Worm (Caenorhabditis elegans): ENCODE results near the gene F18H3.4.
A peak's percentile ranks its signal among the peaks of the same experiment; 100 is the strongest.

Gene F18H3.4

ce11 chrX:13527347-13528092 lies 1.4 kb upstream of the F18H3.4 start, which contains the start of gene pab-2 (continued):
- TF ChIP-seq fos-1 (tag; optimal IDR thresholded peaks at IDR 0.05) (no peak), lim-7 (GFP tag; IDR thresholded peaks at IDR 0.05) (0 out of 2 replicates have a peak, but pooled peaks have one; percentile 53), zip-2 (tag; optimal IDR thresholded peaks at IDR 0.05) (peak; percentile 92), nhr-77 (tag; optimal IDR thresholded peaks at IDR 0.05) (peak; percentile 54), hmg-1.1 (GFP tag; IDR thresholded peaks at IDR 0.05) (peak; percentile 90), nhr-237 (tag; optimal IDR thresholded peaks at IDR 0.05) (no peak), nhr-11 (tag; optimal IDR thresholded peaks at IDR 0.05) (peak; percentile 79), mxl-2 (GFP tag; conservative IDR thresholded peaks at IDR 0.05) (0 out of 2 replicates have a peak, but pooled peaks have one; percentile 61), lir-3 (tag; optimal IDR thresholded peaks at IDR 0.05) (no peak), lin-38 (GFP tag; IDR thresholded peaks at IDR 0.05) (peak; percentile 58), snpc-4 (tag; optimal IDR thresholded peaks at IDR 0.05) (no peak), dmd-8 (GFP tag; IDR thresholded peaks at IDR 0.05) (0 out of 2 replicates have a peak, but pooled peaks have one; percentile 54), nhr-10 (tag; optimal IDR thresholded peaks at IDR 0.05) (peak; percentile 38), dve-1 (tag; optimal IDR thresholded peaks at IDR 0.05; ENCODE audit: insufficient read depth) (peak; percentile 92), duxl-1 (tag; optimal IDR thresholded peaks at IDR 0.05; ENCODE audit: poor library complexity) (no peak), zfp-3 (GFP tag; conservative IDR thresholded peaks at IDR 0.05) (no peak), Y48G9A.11 (GFP tag; IDR thresholded peaks at IDR 0.05) (no peak), ama-1 (optimal IDR thresholded peaks at IDR 0.05) (no peak), R02D3.7 (tag; optimal IDR thresholded peaks at IDR 0.05) (no peak), mdl-1 (tag; optimal IDR thresholded peaks at IDR 0.05) (peak; percentile 70 to 87)

- no peak for TF ChIP-seq lin-1 (GFP tag; IDR thresholded peaks at IDR 0.05)
- peak in 1 of 2 experiments; percentile 92 for TF ChIP-seq unc-62 (GFP tag; optimal IDR thresholded peaks at IDR 0.05 in 1 of 2)
- no peak for TF ChIP-seq unc-62 (tag; optimal IDR thresholded peaks at IDR 0.05)
These were observed 1.3 kb downstream of the F18H3.4 start for ce11 chrX:13530015-13530778.

- TF ChIP-seq skn-1 (tag; optimal IDR thresholded peaks at IDR 0.05) = no peak
- no peak for TF ChIP-seq F10B5.3 (tag; optimal IDR thresholded peaks at IDR 0.05)
- no peak for TF ChIP-seq hif-1 (tag; optimal IDR thresholded peaks at IDR 0.05)
- TF ChIP-seq ztf-7 (tag; optimal IDR thresholded peaks at IDR 0.05) = no peak
- TF ChIP-seq fkh-10 (GFP tag; optimal IDR thresholded peaks at IDR 0.05) = peak; percentile 19
- no peak for TF ChIP-seq T20F7.1 (GFP tag; optimal IDR thresholded peaks at IDR 0.05)
- no peak for TF ChIP-seq arid-1 (GFP tag; conservative IDR thresholded peaks at IDR 0.05)
- TF ChIP-seq vab-7 (GFP tag; IDR thresholded peaks at IDR 0.05) = no peak
- no peak for TF ChIP-seq egl-27 (tag; optimal IDR thresholded peaks at IDR 0.05)
- peak; percentile 57 for TF ChIP-seq set-16 (GFP tag; IDR thresholded peaks at IDR 0.05)
- TF ChIP-seq pqm-1 (tag; optimal IDR thresholded peaks at IDR 0.05) = no peak
- peak; percentile 74 for TF ChIP-seq ces-1 (GFP tag; optimal IDR thresholded peaks at IDR 0.05)
- TF ChIP-seq daf-16 (GFP tag; optimal IDR thresholded peaks at IDR 0.05) = no peak
- TF ChIP-seq daf-16 (tag; optimal IDR thresholded peaks at IDR 0.05) = no peak
- TF ChIP-seq lin-13 (GFP tag; optimal IDR thresholded peaks at IDR 0.05) = no peak
- TF ChIP-seq dmd-9 (GFP tag; IDR thresholded peaks at IDR 0.05) = no peak
- TF ChIP-seq spr-3 (GFP tag; optimal IDR thresholded peaks at IDR 0.05) = no peak
- TF ChIP-seq egl-43 (GFP tag; IDR thresholded peaks at IDR 0.05) = 0 out of 2 replicates have a peak, but pooled peaks have one; percentile 38
- no peak for TF ChIP-seq spr-1 (tag; optimal IDR thresholded peaks at IDR 0.05)
- TF ChIP-seq hmg-1.1 (GFP tag; IDR thresholded peaks at IDR 0.05) = no peak
- TF ChIP-seq ama-1 (optimal IDR thresholded peaks at IDR 0.05) = no peak
- TF ChIP-seq aha-1 (tag) = peak; percentile 76
- no peak for TF ChIP-seq ZK337.2 (GFP tag; IDR thresholded peaks at IDR 0.05)
- TF ChIP-seq hlh-11 (tag; optimal IDR thresholded peaks at IDR 0.05) = no peak
These were observed 3.8 kb downstream of the F18H3.4 start, which contains the start of gene acr-12 for ce11 chrX:13532424-13533309. Gene acr-12 (plus strand): TSS chrX:13532853.
